Fruit fly (Drosophila melanogaster) whole organism, pupa: ENCODE results near the gene CG2604.

Source experiments
- CG10348 ChIP-seq: fragments of 200-800 bp; sonication (Bioruptor generic); IDR thresholded peaks from 2 replicates; pipeline ENCODE4 v1.3.6; 2022; ENCODE audit warnings: missing biosample characterization, missing genetic modification characterization
- CG8159 ChIP-seq: fragments of 200-800 bp; sonication (Bioruptor generic); optimal IDR thresholded peaks from 3 replicates; lab custom pipeline; 2018; ENCODE audit warnings: missing biosample characterization, mild to moderate bottlenecking, missing genetic modification characterization, moderate library complexity
- Pif1B ChIP-seq: fragments of 200-800 bp; sonication (Bioruptor generic); optimal IDR thresholded peaks from 3 replicates; lab custom pipeline; 2016; ENCODE audit warnings: missing biosample characterization, missing genetic modification characterization

DNA sequence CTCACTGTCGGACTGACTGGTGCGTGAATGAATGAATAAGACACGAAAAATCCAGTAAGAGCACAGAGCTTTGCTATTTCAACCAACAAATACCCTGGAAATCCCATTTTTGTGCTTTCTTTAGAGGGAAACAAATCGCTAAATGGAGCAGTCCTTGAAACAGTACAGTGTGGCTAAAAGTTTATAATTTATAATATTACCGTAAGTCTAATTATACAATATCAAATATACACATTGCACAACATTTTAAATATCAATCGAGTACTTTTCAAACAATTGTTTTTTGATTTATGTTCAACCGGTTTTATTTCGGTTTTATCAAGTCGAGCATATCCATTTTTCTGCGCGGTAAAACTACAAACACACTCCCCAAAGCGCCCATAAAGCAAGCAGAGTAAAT lies 29.9 kb downstream of the CG2604 start:
- no peak for TF ChIP-seq Pif1B
- peak; percentile 9 for TF ChIP-seq CG8159 (tag; lab: Kevin White, UChicago)
- TF ChIP-seq CG10348, result no peak
